Worm (Caenorhabditis elegans): ENCODE measurements around the gene sysm-1.

DNA sequence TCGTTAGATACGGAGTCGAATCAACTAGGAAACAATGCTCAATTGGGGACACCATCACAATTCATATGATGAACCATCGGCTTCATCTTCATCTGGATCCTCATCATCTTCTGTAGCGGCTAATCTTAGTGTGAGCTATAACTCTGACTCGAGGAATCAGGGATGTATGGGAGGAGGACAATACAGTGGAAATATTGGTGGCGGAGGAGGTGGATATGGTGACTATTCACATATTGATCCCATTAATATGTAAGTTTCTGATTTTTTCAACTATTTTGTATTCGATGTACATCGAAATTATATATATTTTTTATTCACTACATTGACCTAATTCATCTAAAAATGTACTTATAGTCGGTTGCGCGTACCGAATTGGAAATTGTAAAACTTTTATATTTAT lies 44.4 kb upstream of the sysm-1 start:
- TF ChIP-seq ama-1 (optimal IDR thresholded peaks at IDR 0.05) (no peak), pax-1 (tag; optimal IDR thresholded peaks at IDR 0.05) (no peak), nfya-1 (tag; optimal IDR thresholded peaks at IDR 0.05) (no peak), rnt-1 (tag; optimal IDR thresholded peaks at IDR 0.05) (no peak), mec-3 (tag; optimal IDR thresholded peaks at IDR 0.05; ENCODE audit: borderline replicate concordance) (no peak), pha-4 (tag; optimal IDR thresholded peaks at IDR 0.05) (no peak), nhr-11 (tag; optimal IDR thresholded peaks at IDR 0.05) (no peak), ceh-9 (tag; optimal IDR thresholded peaks at IDR 0.05) (no peak)
